Worm (Caenorhabditis elegans): ENCODE measurements around the gene ooc-5.

DNA sequence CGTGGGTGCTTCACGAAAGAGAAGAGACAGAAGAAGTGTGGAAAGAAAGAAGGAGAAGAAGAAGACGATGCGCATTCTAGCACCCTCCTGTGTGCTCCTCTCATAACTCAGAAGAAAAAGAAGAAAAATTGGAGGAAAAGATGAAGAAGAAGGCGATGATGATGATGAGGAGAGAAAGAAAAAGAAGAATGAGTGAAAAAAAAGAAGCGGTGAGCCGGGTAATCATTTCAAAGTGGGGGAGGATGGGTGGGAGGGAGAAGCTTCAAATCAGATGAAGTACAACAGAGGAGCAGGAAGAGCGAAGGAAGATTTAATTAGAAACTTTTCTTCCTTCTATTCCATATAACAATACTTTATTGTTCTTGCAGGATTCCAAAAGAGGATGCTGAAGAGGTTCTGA is 17.7 kb downstream of the ooc-5 start:
- TF ChIP-seq ztf-22 (GFP tag; optimal IDR thresholded peaks at IDR 0.05) (no peak), tbp1 (GFP tag; optimal IDR thresholded peaks at IDR 0.05) (no peak), madf-6 (GFP tag; IDR thresholded peaks at IDR 0.05) (no peak), rcor-1 (GFP tag; IDR thresholded peaks at IDR 0.05) (no peak), ama-1 (optimal IDR thresholded peaks at IDR 0.05) (no peak), ama-1 (GFP tag; optimal IDR thresholded peaks at IDR 0.05) (no peak), F10E7.11 (tag; optimal IDR thresholded peaks at IDR 0.05) (no peak), Y67H2A.10 (GFP tag; conservative IDR thresholded peaks at IDR 0.05) (no peak)
